Worm (Caenorhabditis elegans) whole organism, L1 larva: ENCODE data around the gene nhl-2.

Experiments
- C04F5.9 ChIP-seq: sonication (generic microtip); optimal IDR thresholded peaks from 2 replicates; lab custom pipeline; 2016; ENCODE audit warnings: missing genetic modification characterization, missing compliant biosample characterization
- Y116A8C.19 ChIP-seq: sonication (generic microtip); optimal IDR thresholded peaks from 2 replicates; lab custom pipeline; 2016; ENCODE audit warnings: missing compliant biosample characterization, missing genetic modification characterization, borderline replicate concordance
- aha-1 ChIP-seq: fragments of 150-350 bp; optimal IDR thresholded peaks from 2 replicates; lab custom pipeline; 2014; ENCODE audit warnings: missing biosample characterization, missing genetic modification characterization
- alr-1 ChIP-seq: fragments of 200-800 bp; sonication (Bioruptor generic); optimal IDR thresholded peaks from 2 replicates; lab custom pipeline; 2018; ENCODE audit warnings: borderline replicate concordance, mild to moderate bottlenecking, missing genetic modification characterization, missing compliant biosample characterization
- ama-1 ChIP-seq: fragments of 150-350 bp; optimal IDR thresholded peaks from 2 replicates; lab custom pipeline; 2014
- blmp-1 ChIP-seq: fragments of 150-350 bp; optimal IDR thresholded peaks from 2 replicates; lab custom pipeline; 2014; ENCODE audit warnings: missing biosample characterization, missing genetic modification characterization
- ceh-82 ChIP-seq, 3 experiments: fragments of 150-350 bp in 1 of 3; sonication (generic microtip) in 2 of 3; optimal IDR thresholded peaks; 2 replicates each; lab custom pipeline; 2014 to 2017; ENCODE audit warnings: missing biosample characterization in 3 of 3, missing genetic modification characterization in 3 of 3
- efl-1 ChIP-seq, 4 experiments: fragments of 150-350 bp; optimal IDR thresholded peaks in 3 of 4; peaks in 1 of 4; 1 replicate in 1 of 4; 2 replicates in 3 of 4; lab custom pipeline; 2014; ENCODE audit warnings: missing biosample characterization in 2 of 4, missing genetic modification characterization in 2 of 4, missing genetic modification reagents in 2 of 4
- efl-3 ChIP-seq: fragments of 200-800 bp; sonication (Bioruptor generic); optimal IDR thresholded peaks from 2 replicates; lab custom pipeline; 2018; ENCODE audit warnings: mild to moderate bottlenecking, missing genetic modification characterization, missing compliant biosample characterization
- egl-13 ChIP-seq: sonication (generic microtip); optimal IDR thresholded peaks from 2 replicates; lab custom pipeline; 2016; ENCODE audit warnings: missing genotype, missing genetic modification reagents, missing genetic modification characterization, missing compliant biosample characterization
- fkh-4 ChIP-seq: sonication (generic microtip); optimal IDR thresholded peaks from 2 replicates; lab custom pipeline; 2016; ENCODE audit warnings: missing compliant biosample characterization, missing genetic modification characterization, borderline replicate concordance
- fos-1 ChIP-seq: fragments of 150-350 bp; optimal IDR thresholded peaks from 2 replicates; lab custom pipeline; 2014; ENCODE audit warnings: missing biosample characterization, missing genetic modification characterization
- grh-1 ChIP-seq: fragments of 200-800 bp; sonication (Bioruptor generic); IDR thresholded peaks from 2 replicates; pipeline ENCODE4 v1.3.6; 2022; ENCODE audit warnings: missing genetic modification reagents, missing genetic modification characterization, missing compliant biosample characterization
- hlh-17 ChIP-seq: fragments of 200-800 bp; sonication (Bioruptor generic); optimal IDR thresholded peaks from 2 replicates; lab custom pipeline; 2018; ENCODE audit warnings: missing genetic modification characterization, mild to moderate bottlenecking, missing compliant biosample characterization, moderate library complexity, borderline replicate concordance
- hpl-2 ChIP-seq: fragments of 150-350 bp; optimal IDR thresholded peaks from 2 replicates; lab custom pipeline; 2014; ENCODE audit warnings: missing biosample characterization, missing genetic modification reagents, missing genetic modification characterization
- irx-1 ChIP-seq: sonication (generic microtip); optimal IDR thresholded peaks from 2 replicates; lab custom pipeline; 2016; ENCODE audit warnings: missing genetic modification characterization, missing compliant biosample characterization
- isw-1 ChIP-seq: fragments of 200-800 bp; sonication (Bioruptor generic); IDR thresholded peaks from 2 replicates; pipeline ENCODE4 v1.3.6; 2022; ENCODE audit warnings: missing genetic modification characterization, missing compliant biosample characterization
- jun-1 ChIP-seq: fragments of 150-350 bp; optimal IDR thresholded peaks from 2 replicates; lab custom pipeline; 2014; ENCODE audit warnings: missing biosample characterization, missing genetic modification reagents, missing genetic modification characterization
- lin-13 ChIP-seq: fragments of 150-350 bp; optimal IDR thresholded peaks from 2 replicates; lab custom pipeline; 2014; ENCODE audit warnings: missing biosample characterization, missing genetic modification reagents, missing genetic modification characterization
- lin-14 ChIP-seq: fragments of 200-800 bp; sonication (Bioruptor generic); optimal IDR thresholded peaks from 2 replicates; lab custom pipeline; 2018; ENCODE audit warnings: mild to moderate bottlenecking, missing genetic modification characterization, moderate library complexity, missing compliant biosample characterization
- lin-35 ChIP-seq, 2 experiments: fragments of 150-350 bp; optimal IDR thresholded peaks; 2 replicates each; lab custom pipeline; 2014; ENCODE audit warnings: missing biosample characterization in 2 of 2, missing genetic modification characterization in 2 of 2, missing genetic modification reagents in 2 of 2
- lsy-2 ChIP-seq, 2 experiments: fragments of 150-350 bp; optimal IDR thresholded peaks; 2 replicates each; lab custom pipeline; 2014; ENCODE audit warnings: missing biosample characterization in 2 of 2, missing genetic modification characterization in 2 of 2
- mef-2 ChIP-seq: fragments of 150-350 bp; optimal IDR thresholded peaks from 2 replicates; lab custom pipeline; 2014; ENCODE audit warnings: missing biosample characterization, missing genetic modification characterization
- mep-1 ChIP-seq: fragments of 150-350 bp; optimal IDR thresholded peaks from 2 replicates; lab custom pipeline; 2014; ENCODE audit warnings: missing biosample characterization, missing genetic modification characterization
- nhr-19 ChIP-seq: fragments of 200-800 bp; sonication (Bioruptor generic); conservative IDR thresholded peaks from 2 replicates; pipeline ENCODE4 v1.3.6; 2022; ENCODE audit warnings: missing genetic modification characterization, missing compliant biosample characterization
- nhr-237 ChIP-seq: fragments of 150-350 bp; optimal IDR thresholded peaks from 2 replicates; lab custom pipeline; 2014; ENCODE audit warnings: missing biosample characterization, missing genetic modification characterization
- nhr-28 ChIP-seq: fragments of 150-350 bp; optimal IDR thresholded peaks from 2 replicates; lab custom pipeline; 2014; ENCODE audit warnings: missing biosample characterization, missing genetic modification characterization
- nhr-47 ChIP-seq: sonication (generic microtip); optimal IDR thresholded peaks from 2 replicates; lab custom pipeline; 2016; ENCODE audit warnings: mild to moderate bottlenecking, missing genetic modification characterization, moderate library complexity, missing compliant biosample characterization
- nhr-71 ChIP-seq: sonication (generic microtip); optimal IDR thresholded peaks from 2 replicates; lab custom pipeline; 2016; ENCODE audit warnings: mild to moderate bottlenecking, missing genetic modification characterization, moderate library complexity, missing compliant biosample characterization
- nhr-84 ChIP-seq: sonication (generic microtip); optimal IDR thresholded peaks from 2 replicates; lab custom pipeline; 2017; ENCODE audit warnings: missing biosample characterization, missing genetic modification characterization
- nhr-85 ChIP-seq: sonication (generic microtip); peaks from one replicate; lab custom pipeline; 2016; ENCODE audit warnings: missing genetic modification characterization, inconsistent platforms, missing compliant biosample characterization
- pqm-1 ChIP-seq: sonication (generic microtip); optimal IDR thresholded peaks from 3 replicates; lab custom pipeline; 2017; ENCODE audit warnings: missing biosample characterization, missing genetic modification characterization
- rnt-1 ChIP-seq: sonication (generic microtip); optimal IDR thresholded peaks from 2 replicates; lab custom pipeline; 2016; ENCODE audit warnings: mild to moderate bottlenecking, missing genetic modification characterization, moderate library complexity, missing compliant biosample characterization
- snpc-4 ChIP-seq: fragments of 150-350 bp; optimal IDR thresholded peaks from 2 replicates; lab custom pipeline; 2014; ENCODE audit warnings: missing biosample characterization, missing genetic modification characterization
- sup-37 ChIP-seq: fragments of 200-800 bp; sonication (Bioruptor generic); optimal IDR thresholded peaks from 2 replicates; lab custom pipeline; 2018; ENCODE audit warnings: mild to moderate bottlenecking, missing genetic modification characterization, missing compliant biosample characterization
- swsn-7 ChIP-seq: sonication (generic microtip); optimal IDR thresholded peaks from 2 replicates; lab custom pipeline; 2016; ENCODE audit warnings: missing genetic modification characterization, missing compliant biosample characterization
- tlp-1 ChIP-seq: fragments of 150-350 bp; optimal IDR thresholded peaks from 2 replicates; lab custom pipeline; 2014; ENCODE audit warnings: missing biosample characterization, missing genetic modification characterization
- unc-86 ChIP-seq: sonication (generic microtip); optimal IDR thresholded peaks from 2 replicates; lab custom pipeline; 2016; ENCODE audit warnings: missing genetic modification characterization, missing compliant biosample characterization
- xbp-1 ChIP-seq: sonication (generic microtip); optimal IDR thresholded peaks from 2 replicates; lab custom pipeline; 2016; ENCODE audit warnings: missing genetic modification characterization, missing compliant biosample characterization
- zag-1 ChIP-seq: fragments of 150-350 bp; optimal IDR thresholded peaks from 2 replicates; lab custom pipeline; 2014; ENCODE audit warnings: missing biosample characterization, missing genetic modification characterization
- ztf-11 ChIP-seq, 2 experiments: sonication (generic microtip); optimal IDR thresholded peaks; 2 replicates each; lab custom pipeline; 2016 to 2017; ENCODE audit warnings: missing genetic modification characterization in 2 of 2, missing biosample characterization in 1 of 2, missing compliant biosample characterization in 1 of 2

Gene nhl-2

DNA sequence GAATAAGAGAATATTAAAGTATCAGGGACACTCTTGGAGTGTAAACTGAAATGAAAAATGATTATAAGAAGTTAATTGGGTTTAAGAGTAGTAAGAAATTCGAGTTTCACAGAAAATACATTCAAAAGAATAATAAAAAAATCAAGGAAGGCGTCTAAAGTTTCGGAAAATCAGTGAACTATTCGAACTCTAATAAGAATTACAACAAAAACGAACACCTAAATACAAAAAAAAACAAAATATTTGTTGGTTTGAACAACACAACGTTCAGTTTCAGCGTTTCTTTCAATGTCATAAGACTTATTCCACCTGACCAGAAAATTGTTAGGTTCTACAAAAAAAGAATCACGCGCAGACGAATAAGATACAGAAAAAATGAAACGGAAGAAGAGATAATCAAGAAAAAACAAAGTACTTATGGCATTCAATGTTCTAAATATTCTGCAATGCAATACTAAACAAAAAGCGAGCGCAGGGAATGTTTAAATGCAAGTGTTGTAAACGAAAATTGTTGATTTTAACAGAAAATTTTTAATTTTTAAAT, at the start of gene nhl-2:
TSS of gene nhl-2 (minus strand) at position 51 of the 544 bp plus-strand sequence.
- TF ChIP-seq nhr-19 (GFP tag; lab: Robert Waterston, UW) (no peak), ama-1 (lab: Kevin White, UChicago) (no peak), xbp-1 (tag; lab: Kevin White, UChicago) (no peak), lin-13 (GFP tag; lab: Kevin White, UChicago) (no peak), rnt-1 (tag; lab: Kevin White, UChicago) (no peak), efl-1 (optimal IDR thresholded peaks at IDR 0.05; lab: Kevin White, UChicago) (no peak), efl-1 (GFP tag; optimal IDR thresholded peaks at IDR 0.05 in 1 of 2; lab: Kevin White, UChicago) (peak in 1 of 2 experiments; percentile 84), nhr-85 (tag; lab: Kevin White, UChicago) (peak; percentile 41), nhr-47 (tag; lab: Kevin White, UChicago) (no peak), efl-3 (GFP tag; lab: Kevin White, UChicago) (no peak), nhr-84 (no peak), mef-2 (tag; lab: Kevin White, UChicago) (no peak), Y116A8C.19 (no peak), lin-35 (GFP tag; optimal IDR thresholded peaks at IDR 0.05; lab: Kevin White, UChicago) (peak in 1 of 2 experiments; percentile 5), nhr-28 (no peak)

DNA sequence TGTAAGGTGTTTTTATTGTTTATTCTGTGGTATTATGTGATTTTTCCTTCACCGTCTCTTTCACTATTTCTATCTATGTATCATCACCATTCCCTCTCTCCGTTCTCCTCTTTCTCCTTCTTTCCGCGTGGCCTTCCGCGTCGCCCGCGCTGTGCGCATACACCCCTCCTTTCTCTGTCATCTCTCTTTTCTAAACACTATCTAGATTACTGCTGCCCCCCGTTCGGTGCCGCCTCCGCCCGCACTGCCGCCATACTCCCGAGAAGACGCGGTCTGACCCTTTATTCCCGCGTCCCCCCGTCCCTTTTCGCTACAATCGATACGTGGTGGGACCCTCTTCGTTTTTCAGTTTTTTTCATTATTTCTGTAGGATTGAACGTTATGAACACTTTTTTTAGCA, 49.7 kb upstream of the nhl-2 start:
- TF ChIP-seq blmp-1 (tag; lab: Kevin White, UChicago) (peak; percentile 12), alr-1 (tag; lab: Kevin White, UChicago) (no peak)

DNA sequence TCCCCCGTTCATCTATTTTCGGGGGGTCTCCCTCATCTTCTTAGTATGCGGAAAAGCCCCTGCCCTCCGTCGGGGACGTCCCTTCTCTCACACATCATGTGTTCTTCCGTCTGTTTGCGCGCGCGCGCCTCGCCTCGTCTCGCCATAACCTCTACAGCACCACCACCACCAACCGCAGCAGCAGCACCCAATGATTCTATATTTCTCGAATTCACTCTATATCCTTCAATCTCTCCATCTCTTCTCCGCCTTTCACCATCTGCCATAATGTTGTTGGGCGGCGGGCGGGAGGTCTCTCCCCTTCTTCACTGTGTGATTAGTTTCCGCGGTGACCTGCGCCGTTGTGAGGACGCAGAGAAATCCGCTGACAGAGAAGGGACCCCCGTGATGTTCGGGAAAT, 48.5 kb upstream of the nhl-2 start:
- no peak for TF ChIP-seq pqm-1
- TF ChIP-seq hpl-2 = no peak
- no peak for TF ChIP-seq Y116A8C.19
- TF ChIP-seq ceh-82 (tag; optimal IDR thresholded peaks at IDR 0.05; lab: Kevin White, UChicago) = peak in 1 of 3 experiments; percentile 0
- peak; percentile 4 for TF ChIP-seq lin-14
- TF ChIP-seq nhr-71 = peak; percentile 0
- peak; percentile 7 for TF ChIP-seq unc-86 (tag; lab: Kevin White, UChicago)
- TF ChIP-seq mep-1 = peak; percentile 2
- no peak for TF ChIP-seq aha-1
- TF ChIP-seq isw-1 (GFP tag; lab: Robert Waterston, UW) = 0 out of 2 replicates have a peak, but pooled peaks have one; percentile 10

DNA sequence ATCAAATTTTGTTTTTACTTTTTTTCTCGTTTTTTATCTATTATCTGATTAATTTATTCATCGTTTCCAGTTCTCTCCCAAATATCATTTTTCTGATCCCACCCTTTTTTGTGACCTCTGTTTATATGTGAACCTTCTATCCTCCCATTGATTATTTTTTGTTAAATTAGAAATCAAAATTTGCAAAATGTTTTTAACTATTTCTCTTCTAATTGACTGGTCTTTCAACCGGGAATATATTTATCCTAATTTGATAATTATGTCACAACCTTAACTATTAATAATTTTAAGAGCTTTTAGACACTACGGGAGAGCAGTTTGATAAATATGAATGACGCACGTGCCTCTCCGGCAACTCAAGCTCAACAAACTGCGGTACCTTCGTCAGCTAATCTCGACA, 45.3 kb upstream of the nhl-2 start, which contains the start of gene ntl-9:
TSS of gene ntl-9 (plus strand) at position 301 of the 400 bp plus-strand sequence.
- TF ChIP-seq nhr-47 (tag; lab: Kevin White, UChicago) (no peak), tlp-1 (tag; lab: Kevin White, UChicago) (no peak), ceh-82 (tag; optimal IDR thresholded peaks at IDR 0.05; lab: Kevin White, UChicago) (no peak), fkh-4 (tag; lab: Kevin White, UChicago) (no peak), efl-1 (optimal IDR thresholded peaks at IDR 0.05; lab: Kevin White, UChicago) (no peak), efl-1 (GFP tag; optimal IDR thresholded peaks at IDR 0.05 in 1 of 2; lab: Kevin White, UChicago) (no peak), sup-37 (GFP tag; lab: Kevin White, UChicago) (no peak), efl-3 (GFP tag; lab: Kevin White, UChicago) (no peak), snpc-4 (no peak), swsn-7 (tag; lab: Kevin White, UChicago) (no peak)

DNA sequence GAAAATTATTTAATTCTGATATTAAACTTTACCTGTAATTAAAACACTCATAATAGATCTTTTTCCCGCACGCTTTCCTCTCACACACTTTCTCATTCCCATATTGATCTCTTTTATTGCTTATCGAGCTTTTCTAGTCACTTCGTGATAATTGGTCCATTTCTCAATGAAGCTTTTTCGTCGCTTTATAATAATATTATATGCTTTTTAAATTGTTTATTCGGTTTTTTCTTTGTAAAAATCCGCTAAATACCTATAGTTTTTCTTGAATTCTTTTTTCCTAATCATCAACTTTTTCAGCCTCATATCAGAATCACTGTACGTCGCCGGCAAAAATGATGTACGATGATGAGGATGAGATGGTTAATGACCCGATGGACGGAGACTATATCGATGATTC, 40.4 kb upstream of the nhl-2 start, which contains the start of gene rpb-2:
TSS of gene rpb-2 (plus strand) at position 301 of the 400 bp plus-strand sequence.
- TF ChIP-seq snpc-4 (no peak), efl-1 (optimal IDR thresholded peaks at IDR 0.05; lab: Kevin White, UChicago) (no peak), efl-1 (GFP tag; optimal IDR thresholded peaks at IDR 0.05 in 1 of 2; lab: Kevin White, UChicago) (peak in 1 of 2 experiments; percentile 35)

DNA sequence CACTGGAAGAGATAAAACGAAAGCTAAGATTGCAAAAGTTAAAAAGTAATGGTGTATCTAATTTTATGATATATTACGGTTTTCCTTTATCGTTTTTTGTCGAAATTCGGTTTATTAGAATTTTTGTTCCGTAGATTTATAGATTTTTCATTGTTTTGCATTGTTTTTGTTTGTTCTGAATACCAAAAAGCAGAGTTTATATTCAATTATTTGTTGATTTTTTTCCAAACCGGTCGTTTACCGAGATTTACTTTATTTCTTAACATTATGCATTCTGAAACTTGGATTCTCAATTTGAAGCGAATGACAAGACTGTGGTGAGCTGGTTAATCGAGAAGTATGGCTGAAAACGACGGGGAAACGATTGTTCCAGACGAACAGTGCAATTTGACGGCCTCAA, 38.1 kb upstream of the nhl-2 start, which contains the start of gene fsn-1:
TSS of gene fsn-1 (plus strand) at position 301 of the 400 bp plus-strand sequence.
- TF ChIP-seq ceh-82 (tag; optimal IDR thresholded peaks at IDR 0.05; lab: Kevin White, UChicago) (no peak), efl-3 (GFP tag; lab: Kevin White, UChicago) (no peak), grh-1 (GFP tag; lab: Robert Waterston, UW) (no peak), fos-1 (tag; lab: Kevin White, UChicago) (no peak), egl-13 (tag; lab: Kevin White, UChicago) (no peak), pqm-1 (no peak), nhr-84 (no peak), irx-1 (no peak), nhr-237 (no peak), nhr-47 (tag; lab: Kevin White, UChicago) (no peak), fkh-4 (tag; lab: Kevin White, UChicago) (no peak), jun-1 (no peak), alr-1 (tag; lab: Kevin White, UChicago) (no peak), blmp-1 (tag; lab: Kevin White, UChicago) (no peak), hlh-17 (no peak), ztf-11 (tag; optimal IDR thresholded peaks at IDR 0.05; lab: Kevin White, UChicago) (no peak), lsy-2 (tag; optimal IDR thresholded peaks at IDR 0.05; lab: Kevin White, UChicago) (no peak), zag-1 (tag; lab: Kevin White, UChicago) (no peak), ama-1 (lab: Kevin White, UChicago) (no peak), C04F5.9 (tag; lab: Kevin White, UChicago) (no peak)
- TF ChIP-seq, all 84 proteins: peak for 0
